Worm (Caenorhabditis elegans) whole organism, L2 larva: ENCODE results near the gene K09C6.3.
"Not testable (repeated sequence)": the region's sequence is repeated elsewhere in the genome, so short reads cannot be mapped to it uniquely, and the experiment has no call there.

ENCODE experiments used
- C34F6.9 ChIP-seq: fragments of 150-350 bp; optimal IDR thresholded peaks from 2 replicates; lab custom pipeline; 2014; ENCODE audit warnings: missing biosample characterization, missing genetic modification characterization
- F13H6.1 ChIP-seq: sonication (generic microtip); optimal IDR thresholded peaks from 2 replicates; lab custom pipeline; 2016; ENCODE audit warnings: missing genetic modification characterization, missing compliant biosample characterization
- R02D3.7 ChIP-seq: fragments of 150-350 bp; optimal IDR thresholded peaks from 2 replicates; lab custom pipeline; 2014; ENCODE audit warnings: missing biosample characterization, missing genetic modification characterization
- Y55F3AM.14 ChIP-seq: fragments of 200-800 bp; sonication (Bioruptor generic); optimal IDR thresholded peaks from 2 replicates; lab custom pipeline; 2018; ENCODE audit warnings: mild to moderate bottlenecking, missing genetic modification characterization, missing compliant biosample characterization
- alr-1 ChIP-seq: fragments of 150-350 bp; optimal IDR thresholded peaks from 2 replicates; lab custom pipeline; 2014; ENCODE audit warnings: missing biosample characterization, missing genetic modification characterization
- aly-2 ChIP-seq: fragments of 150-350 bp; optimal IDR thresholded peaks from 2 replicates; lab custom pipeline; 2014; ENCODE audit warnings: missing biosample characterization, missing genetic modification characterization
- blmp-1 ChIP-seq: sonication (generic microtip); optimal IDR thresholded peaks from 2 replicates; lab custom pipeline; 2017; ENCODE audit warnings: missing genetic modification characterization, mild to moderate bottlenecking, missing compliant biosample characterization, antibody characterized with exemption, moderate library complexity; ENCODE audit not compliant: insufficient read depth
- ceh-16 ChIP-seq: fragments of 150-350 bp; optimal IDR thresholded peaks from 2 replicates; lab custom pipeline; 2014; ENCODE audit warnings: missing biosample characterization, missing genetic modification characterization
- ceh-82 ChIP-seq: fragments of 150-350 bp; optimal IDR thresholded peaks from 2 replicates; lab custom pipeline; 2014; ENCODE audit warnings: missing biosample characterization, missing genetic modification characterization
- crh-2 ChIP-seq: sonication (generic microtip); optimal IDR thresholded peaks from 2 replicates; lab custom pipeline; 2017; ENCODE audit warnings: missing biosample characterization, missing genetic modification characterization
- dmd-4 ChIP-seq: sonication (generic microtip); optimal IDR thresholded peaks from 2 replicates; lab custom pipeline; 2017; ENCODE audit warnings: missing biosample characterization, missing genetic modification characterization
- egl-27 ChIP-seq: sonication (generic microtip); optimal IDR thresholded peaks from 3 replicates; lab custom pipeline; 2017; ENCODE audit warnings: missing biosample characterization, missing genetic modification reagents, missing genetic modification characterization
- elt-3 ChIP-seq: sonication (generic microtip); optimal IDR thresholded peaks from 2 replicates; lab custom pipeline; 2017; ENCODE audit warnings: missing biosample characterization, missing genetic modification characterization
- fos-1 ChIP-seq: fragments of 150-350 bp; optimal IDR thresholded peaks from 2 replicates; lab custom pipeline; 2014; ENCODE audit warnings: missing biosample characterization, missing genetic modification characterization
- gmeb-1 ChIP-seq: fragments of 150-350 bp; optimal IDR thresholded peaks from 2 replicates; lab custom pipeline; 2014; ENCODE audit warnings: missing biosample characterization, missing genetic modification characterization
- lin-11 ChIP-seq: fragments of 150-350 bp; sonication (generic microtip); optimal IDR thresholded peaks from 2 replicates; lab custom pipeline; 2014; ENCODE audit warnings: missing biosample characterization, missing genetic modification characterization, inconsistent platforms, mixed read lengths
- lin-39 ChIP-seq: fragments of 150-350 bp; optimal IDR thresholded peaks from 2 replicates; lab custom pipeline; 2014; ENCODE audit warnings: missing biosample characterization, missing genetic modification reagents, missing genetic modification characterization
- lsy-2 ChIP-seq, 2 experiments: fragments of 150-350 bp in 1 of 2; sonication (generic microtip) in 1 of 2; optimal IDR thresholded peaks; 2 replicates each; lab custom pipeline; 2014 to 2017; ENCODE audit warnings: missing biosample characterization in 2 of 2, missing genetic modification characterization in 2 of 2
- mab-5 ChIP-seq: fragments of 150-350 bp; optimal IDR thresholded peaks from 2 replicates; lab custom pipeline; 2014; ENCODE audit warnings: missing biosample characterization, missing genetic modification characterization
- mbf-1 ChIP-seq: sonication (generic microtip); optimal IDR thresholded peaks from 2 replicates; lab custom pipeline; 2017; ENCODE audit warnings: missing biosample characterization, missing genetic modification characterization
- mdl-1 ChIP-seq, 2 experiments: fragments of 150-350 bp in 1 of 2; sonication (generic microtip) in 1 of 2; optimal IDR thresholded peaks; 2 replicates each; lab custom pipeline; 2017; ENCODE audit warnings: missing biosample characterization in 2 of 2, missing genetic modification characterization in 2 of 2
- nhr-10 ChIP-seq: sonication (generic microtip); optimal IDR thresholded peaks from 2 replicates; lab custom pipeline; 2017; ENCODE audit warnings: missing biosample characterization, missing genetic modification characterization
- nhr-11 ChIP-seq: fragments of 150-350 bp; optimal IDR thresholded peaks from 2 replicates; lab custom pipeline; 2014; ENCODE audit warnings: missing biosample characterization, missing genetic modification characterization
- nhr-12 ChIP-seq: fragments of 150-350 bp; optimal IDR thresholded peaks from 2 replicates; lab custom pipeline; 2014; ENCODE audit warnings: missing biosample characterization, missing genetic modification characterization
- nhr-21 ChIP-seq: fragments of 150-350 bp; optimal IDR thresholded peaks from 2 replicates; lab custom pipeline; 2014; ENCODE audit warnings: missing biosample characterization, missing genetic modification characterization
- nhr-237 ChIP-seq: fragments of 150-350 bp; optimal IDR thresholded peaks from 2 replicates; lab custom pipeline; 2014; ENCODE audit warnings: missing biosample characterization, missing genetic modification characterization
- nhr-25 ChIP-seq: fragments of 150-350 bp; sonication (generic microtip); optimal IDR thresholded peaks from 3 replicates; lab custom pipeline; 2014; ENCODE audit warnings: missing biosample characterization, missing genetic modification characterization
- nhr-6 ChIP-seq: fragments of 150-350 bp; optimal IDR thresholded peaks from 2 replicates; lab custom pipeline; 2014; ENCODE audit warnings: missing biosample characterization, missing genetic modification characterization
- sem-4 ChIP-seq: fragments of 150-350 bp; optimal IDR thresholded peaks from 2 replicates; lab custom pipeline; 2014; ENCODE audit warnings: missing biosample characterization, missing genetic modification reagents, missing genetic modification characterization
- skn-1 ChIP-seq: sonication (generic microtip); optimal IDR thresholded peaks from 2 replicates; lab custom pipeline; 2017; ENCODE audit warnings: missing biosample characterization, missing genetic modification characterization
- sma-3 ChIP-seq: sonication (generic microtip); optimal IDR thresholded peaks from 2 replicates; lab custom pipeline; 2016; ENCODE audit warnings: missing genetic modification reagents, missing genetic modification characterization, missing compliant biosample characterization
- sma-9 ChIP-seq, 2 experiments: fragments of 150-350 bp in 1 of 2; sonication (generic microtip) in 1 of 2; optimal IDR thresholded peaks; 2 replicates each; lab custom pipeline; 2014 to 2016; ENCODE audit warnings: missing genetic modification characterization in 2 of 2, mild to moderate bottlenecking in 1 of 2, missing biosample characterization in 1 of 2, missing compliant biosample characterization in 1 of 2, missing genetic modification reagents in 1 of 2, moderate library complexity in 1 of 2
- snpc-4 ChIP-seq: fragments of 150-350 bp; optimal IDR thresholded peaks from 2 replicates; lab custom pipeline; 2014; ENCODE audit warnings: missing biosample characterization, missing genetic modification characterization
- unc-39 ChIP-seq: fragments of 150-350 bp; optimal IDR thresholded peaks from 2 replicates; lab custom pipeline; 2014; ENCODE audit warnings: missing biosample characterization, missing genetic modification characterization
- zag-1 ChIP-seq: fragments of 150-350 bp; optimal IDR thresholded peaks from 2 replicates; lab custom pipeline; 2014; ENCODE audit warnings: missing biosample characterization, missing genetic modification characterization
- ztf-1 ChIP-seq: fragments of 200-800 bp; sonication (Bioruptor generic); conservative IDR thresholded peaks from 2 replicates; pipeline ENCODE4 v1.3.6; 2022; ENCODE audit warnings: missing genetic modification characterization, missing compliant biosample characterization
- ztf-11 ChIP-seq: sonication (generic microtip); optimal IDR thresholded peaks from 2 replicates; lab custom pipeline; 2017; ENCODE audit warnings: missing biosample characterization, missing genetic modification characterization
- ztf-4 ChIP-seq: fragments of 150-350 bp; optimal IDR thresholded peaks from 2 replicates; lab custom pipeline; 2014; ENCODE audit warnings: missing biosample characterization, missing genetic modification characterization

Gene K09C6.3

ce11 chrV:884324-884723, 32.0 kb downstream of the K09C6.3 start, which contains the start of gene srj-38:
Gene srj-38 (minus strand): TSS chrV:884424.
- TF ChIP-seq ztf-11 (no peak), C34F6.9 (tag; lab: Kevin White, UChicago) (no peak), F13H6.1 (tag; lab: Kevin White, UChicago) (no peak), egl-27 (tag; lab: Kevin White, UChicago) (no peak), zag-1 (tag; lab: Kevin White, UChicago) (no peak), unc-39 (no peak), skn-1 (tag; lab: Kevin White, UChicago) (no peak), ceh-16 (tag; lab: Kevin White, UChicago) (no peak), dmd-4 (tag; lab: Kevin White, UChicago) (no peak), gmeb-1 (tag; lab: Kevin White, UChicago) (no peak), R02D3.7 (no peak), mbf-1 (tag; lab: Kevin White, UChicago) (no peak), sma-3 (GFP tag; lab: Kevin White, UChicago) (no peak), ceh-82 (tag; lab: Kevin White, UChicago) (no peak)

DNA sequence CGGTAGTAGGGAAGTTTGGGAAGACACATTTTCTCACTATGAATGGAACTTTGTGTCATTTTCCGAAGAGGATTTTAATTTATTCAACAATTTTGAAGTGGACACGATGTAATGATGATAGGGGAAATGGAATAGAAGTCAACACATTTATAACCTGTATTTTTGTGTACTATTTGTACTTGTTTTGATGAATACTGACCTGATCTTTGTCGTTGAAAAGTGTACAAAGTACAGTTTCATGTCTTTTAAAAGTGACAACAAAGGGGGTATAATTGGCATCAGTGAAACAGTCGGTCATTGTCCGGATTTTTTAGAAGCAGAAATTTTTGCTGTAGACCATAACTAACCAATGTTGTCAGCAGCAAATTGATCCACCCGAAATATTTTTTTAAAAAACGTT, 36.9 kb downstream of the K09C6.3 start, which contains the start of gene T02B11.6:
Gene T02B11.6, minus strand, starts transcription at position 101 of the 400 bp plus-strand sequence.
- TF ChIP-seq zag-1 (tag; lab: Kevin White, UChicago): no peak
- no peak for TF ChIP-seq ztf-1 (GFP tag; lab: Robert Waterston, UW)
- no peak for TF ChIP-seq lsy-2 (tag; optimal IDR thresholded peaks at IDR 0.05; lab: Kevin White, UChicago)
- no peak for TF ChIP-seq mdl-1 (tag; optimal IDR thresholded peaks at IDR 0.05; lab: Kevin White, UChicago)
- no peak for TF ChIP-seq ceh-82 (tag; lab: Kevin White, UChicago)
- TF ChIP-seq mbf-1 (tag; lab: Kevin White, UChicago): no peak
- no peak for TF ChIP-seq sma-9 (GFP tag; optimal IDR thresholded peaks at IDR 0.05; lab: Kevin White, UChicago)
- TF ChIP-seq sma-9 (tag; optimal IDR thresholded peaks at IDR 0.05; lab: Kevin White, UChicago): no peak
- no peak for TF ChIP-seq dmd-4 (tag; lab: Kevin White, UChicago)
- no peak for TF ChIP-seq lin-39
- TF ChIP-seq sem-4 (tag; lab: Kevin White, UChicago): no peak
- TF ChIP-seq unc-39: no peak
- TF ChIP-seq Y55F3AM.14 (GFP tag; lab: Kevin White, UChicago): no peak
- TF ChIP-seq nhr-11 (tag; lab: Kevin White, UChicago): no peak
- no peak for TF ChIP-seq lin-11
- TF ChIP-seq R02D3.7: no peak
- no peak for TF ChIP-seq nhr-25
- TF ChIP-seq ztf-4 (tag; lab: Kevin White, UChicago): no peak
- no peak for TF ChIP-seq mab-5 (tag; lab: Kevin White, UChicago)
- no peak for TF ChIP-seq blmp-1
- no peak for TF ChIP-seq fos-1 (tag; lab: Kevin White, UChicago)

DNA sequence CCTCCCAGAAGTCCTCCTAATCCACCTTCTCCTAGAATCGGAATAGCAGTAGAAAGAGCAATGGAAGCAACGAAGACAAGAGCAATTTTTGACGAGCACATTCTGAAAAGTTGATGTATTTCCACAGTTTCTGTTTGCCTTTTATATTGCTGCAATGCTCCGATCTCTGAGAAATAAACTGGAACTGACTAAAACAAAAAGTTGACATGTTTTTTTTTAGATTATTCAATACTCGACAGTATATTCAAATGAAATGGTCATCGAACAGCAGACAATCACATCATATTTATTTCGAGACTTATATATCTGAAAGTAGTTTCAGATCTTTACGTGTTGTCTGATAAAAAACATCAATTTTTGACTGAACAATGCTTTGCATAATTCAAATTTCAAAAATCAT, 38.1 kb downstream of the K09C6.3 start, which contains the start of gene srlf-21:
Gene srlf-21, minus strand, starts transcription at position 101 of the 400 bp plus-strand sequence.
- TF ChIP-seq mdl-1 (tag; optimal IDR thresholded peaks at IDR 0.05; lab: Kevin White, UChicago) (no peak), nhr-12 (tag; lab: Kevin White, UChicago) (no peak), nhr-6 (tag; lab: Kevin White, UChicago) (no peak), nhr-237 (tag; lab: Kevin White, UChicago) (no peak), crh-2 (no peak), lin-39 (no peak), snpc-4 (no peak), aly-2 (tag; lab: Kevin White, UChicago) (no peak), ceh-82 (tag; lab: Kevin White, UChicago) (no peak), sma-9 (GFP tag; optimal IDR thresholded peaks at IDR 0.05; lab: Kevin White, UChicago) (no peak), sma-9 (tag; optimal IDR thresholded peaks at IDR 0.05; lab: Kevin White, UChicago) (no peak), elt-3 (tag; lab: Kevin White, UChicago) (no peak), nhr-10 (tag; lab: Kevin White, UChicago) (no peak)

DNA sequence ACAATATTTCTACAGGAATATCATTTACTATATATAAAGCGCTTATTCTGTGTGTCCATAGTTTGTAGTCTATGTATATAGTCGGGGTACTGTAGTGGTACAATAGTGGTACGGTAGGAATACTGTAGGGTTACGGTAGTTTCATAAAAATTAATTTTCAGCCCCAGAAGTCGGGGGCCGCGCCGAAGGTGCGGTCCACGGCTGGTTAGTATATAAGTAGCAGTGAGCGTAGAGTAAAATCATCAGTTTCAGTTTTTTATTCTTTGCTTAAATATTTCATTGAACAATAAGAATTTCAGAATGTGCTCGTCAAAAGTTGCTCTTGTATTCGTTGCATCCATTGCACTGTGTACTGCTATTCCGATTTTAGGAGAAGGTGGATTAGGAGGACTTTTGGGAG, 38.6 kb downstream of the K09C6.3 start, which contains the start of gene srlf-22:
Gene srlf-22, plus strand, starts transcription at position 301 of the 400 bp plus-strand sequence.
- not testable (repeated sequence) for TF ChIP-seq ztf-4 (tag; lab: Kevin White, UChicago); alr-1; nhr-21 (tag; lab: Kevin White, UChicago)
- TF ChIP-seq, all 48 proteins: peak for 0; not testable (repeated sequence) for 48
